Worm (Caenorhabditis elegans): ENCODE data around the gene dpy-27.
"Not testable (repeated sequence)": the region's sequence is repeated elsewhere in the genome, so short reads cannot be mapped to it uniquely, and the experiment has no call there.

DNA sequence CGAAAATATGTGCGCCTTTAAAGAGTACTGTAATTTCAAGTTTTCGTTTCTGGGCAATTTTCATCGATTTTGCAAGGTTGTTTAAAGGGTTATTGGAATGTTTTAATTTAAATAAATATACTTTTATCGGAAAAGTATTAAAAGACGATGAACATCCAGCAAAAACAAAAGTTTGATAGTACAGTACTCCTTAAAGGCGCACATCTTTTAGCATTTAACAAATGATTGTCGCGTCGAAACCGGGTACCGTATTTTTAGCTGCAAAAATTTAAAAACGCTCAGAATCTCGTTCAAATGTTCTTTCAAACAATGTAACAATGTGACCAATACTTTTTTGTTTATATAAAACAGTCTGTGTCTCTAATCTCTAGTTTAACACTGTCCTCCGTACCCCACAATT lies 20.8 kb upstream of the dpy-27 start, which contains the start of gene C36A4.11:
- not testable (repeated sequence) for TF ChIP-seq dpff-1 (tag; optimal IDR thresholded peaks at IDR 0.05); B0019.2 (GFP tag; conservative IDR thresholded peaks at IDR 0.05); efl-1 (GFP tag; optimal IDR thresholded peaks at IDR 0.05); tlf-1 (GFP tag; optimal IDR thresholded peaks at IDR 0.05); tbp1 (GFP tag; optimal IDR thresholded peaks at IDR 0.05); unc-62 (GFP tag; optimal IDR thresholded peaks at IDR 0.05); ztf-3 (GFP tag; optimal IDR thresholded peaks at IDR 0.05); snpc-3.4 (tag; optimal IDR thresholded peaks at IDR 0.05); ceh-91 (GFP tag; IDR thresholded peaks at IDR 0.05); madf-8 (GFP tag; conservative IDR thresholded peaks at IDR 0.05)
